Fruit fly (Drosophila melanogaster): Measurements from ENCODE around the gene Lkb1.

Gene Lkb1

DNA sequence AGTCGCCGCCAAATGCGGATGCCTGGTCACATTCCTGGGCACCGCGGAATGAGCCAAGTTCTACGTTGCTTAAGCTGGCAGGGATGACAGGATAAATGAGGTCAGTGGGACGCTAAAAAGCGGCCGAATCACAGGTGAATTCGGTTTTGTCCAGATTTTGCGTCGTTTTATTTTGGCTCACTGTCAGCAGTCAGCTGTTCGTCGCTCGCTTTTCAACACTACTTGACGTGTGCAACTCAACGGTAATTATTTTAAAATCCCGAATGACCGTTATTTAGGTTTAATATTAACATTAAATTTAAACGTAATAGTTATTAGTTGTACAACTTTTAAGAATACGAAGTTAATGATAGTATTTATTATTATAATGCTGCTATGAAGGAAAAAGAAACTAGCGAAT lies 23.0 kb downstream of the Lkb1 start:
- TF ChIP-seq schlank (tag; optimal IDR thresholded peaks at IDR 0.05) (no peak), Sox100B (GFP tag; optimal IDR thresholded peaks at IDR 0.05) (no peak), MESR4 (GFP tag; optimal IDR thresholded peaks at IDR 0.05) (peak; percentile 47), CG11093 (GFP tag; IDR thresholded peaks at IDR 0.05) (no peak), hbn (GFP tag; IDR thresholded peaks at IDR 0.05; ENCODE audit: partially characterized antibody) (0 out of 2 replicates have a peak, but pooled peaks have one; percentile 28), MBD-R2 (GFP tag; IDR thresholded peaks at IDR 0.05) (peak; percentile 86), CG1529 (GFP tag; optimal IDR thresholded peaks at IDR 0.05) (no peak), Elba2 (GFP tag; optimal IDR thresholded peaks at IDR 0.05) (no peak), vnd (GFP tag; IDR thresholded peaks at IDR 0.05; ENCODE audit: partially characterized antibody) (no peak), CG8388 (GFP tag; optimal IDR thresholded peaks at IDR 0.05) (peak; percentile 96), Dp (GFP tag; optimal IDR thresholded peaks at IDR 0.05) (peak; percentile 31), Med (GFP tag) (peak; percentile 72), Camta (GFP tag; optimal IDR thresholded peaks at IDR 0.05) (no peak), CG10462 (GFP tag; optimal IDR thresholded peaks at IDR 0.05) (peak; percentile 83), fd64A (GFP tag; optimal IDR thresholded peaks at IDR 0.05) (no peak), E2f2 (GFP tag; IDR thresholded peaks at IDR 0.05) (peak; percentile 48), crp (GFP tag; optimal IDR thresholded peaks at IDR 0.05) (peak; percentile 41 to 92), sens (GFP tag) (peak; percentile 3), mam (GFP tag; optimal IDR thresholded peaks at IDR 0.05) (no peak), CG2116 (GFP tag; optimal IDR thresholded peaks at IDR 0.05) (peak; percentile 80), gfzf (GFP tag; optimal IDR thresholded peaks at IDR 0.05) (peak; percentile 30), CG7556 (GFP tag; optimal IDR thresholded peaks at IDR 0.05) (no peak), BtbVII (GFP tag; optimal IDR thresholded peaks at IDR 0.05) (no peak), Hmr (GFP tag; optimal IDR thresholded peaks at IDR 0.05) (no peak), en (GFP tag; optimal IDR thresholded peaks at IDR 0.05) (no peak), CG30403 (GFP tag; optimal IDR thresholded peaks at IDR 0.05) (no peak), kni (GFP tag; optimal IDR thresholded peaks at IDR 0.05) (no peak), nerfin-2 (GFP tag; IDR thresholded peaks at IDR 0.05; ENCODE audit: partially characterized antibody) (0 out of 2 replicates have a peak, but pooled peaks have one; percentile 17), Mad (GFP tag; optimal IDR thresholded peaks at IDR 0.05) (no peak), stwl (tag; optimal IDR thresholded peaks at IDR 0.05) (peak; percentile 37), Spps (tag; optimal IDR thresholded peaks at IDR 0.05) (no peak), CG12391 (tag; optimal IDR thresholded peaks at IDR 0.05) (no peak), trem (tag; optimal IDR thresholded peaks at IDR 0.05) (no peak), CG10267 (tag; optimal IDR thresholded peaks at IDR 0.05) (peak; percentile 93), Myb (GFP tag; optimal IDR thresholded peaks at IDR 0.05) (peak; percentile 91), CG12942 (GFP tag; optimal IDR thresholded peaks at IDR 0.05) (no peak), pzg (GFP tag; optimal IDR thresholded peaks at IDR 0.05) (peak; percentile 34), dysf (GFP tag; IDR thresholded peaks at IDR 0.05) (no peak), Dll (GFP tag; IDR thresholded peaks at IDR 0.05; ENCODE audit: partially characterized antibody) (0 out of 4 replicates have a peak, but pooled peaks have one; percentile 46)

DNA sequence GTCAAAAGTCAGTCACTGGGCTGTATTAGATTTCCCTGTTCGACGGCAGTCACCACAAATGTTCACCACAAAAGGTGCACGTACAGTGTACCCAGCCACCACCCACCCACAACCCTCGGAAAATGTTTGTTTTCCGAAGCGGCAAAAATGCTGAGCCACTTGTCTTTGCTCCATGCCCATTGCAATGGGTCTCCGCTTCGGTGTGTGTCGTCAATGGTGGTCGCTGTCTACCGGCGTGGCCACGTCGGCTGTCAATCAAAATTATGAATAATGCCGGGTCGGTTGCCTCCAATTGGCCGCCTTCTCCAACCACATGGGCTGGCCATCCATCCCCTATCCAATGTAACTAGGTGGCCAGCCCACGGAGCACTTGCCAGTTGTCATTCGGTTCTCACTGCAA lies 23.8 kb downstream of the Lkb1 start, which contains the start of gene ninaB:
TSS of gene ninaB (plus strand) at position 374 of the 400 bp plus-strand sequence.
- no peak for TF ChIP-seq Blimp-1 (GFP tag; optimal IDR thresholded peaks at IDR 0.05)
- TF ChIP-seq Med (GFP tag), result peak; percentile 68

Measured in whole organism, embryonic.